Worm (Caenorhabditis elegans) whole organism, late embryonic: ENCODE measurements around the gene srh-184.

Source experiments
- ama-1 ChIP-seq: fragments of 150-350 bp; optimal IDR thresholded peaks from 2 replicates; lab custom pipeline; 2014
- ceh-14 ChIP-seq: sonication (generic microtip); optimal IDR thresholded peaks from 2 replicates; lab custom pipeline; 2016; ENCODE audit warnings: missing genotype, missing genetic modification characterization, missing compliant biosample characterization
- fkh-10 ChIP-seq: fragments of 150-350 bp; optimal IDR thresholded peaks from 2 replicates; lab custom pipeline; 2014; ENCODE audit warnings: missing biosample characterization, missing genetic modification reagents, missing genetic modification characterization

- no peak for TF ChIP-seq fkh-10
- no peak for TF ChIP-seq ceh-14 (tag; lab: Kevin White, UChicago)
- TF ChIP-seq ama-1 (lab: Kevin White, UChicago) = no peak
These were observed 4.1 kb upstream of the srh-184 start for ce11 chrV:10802060-10802459.
